Fruit fly (Drosophila melanogaster) whole organism, wandering third instar larva: ENCODE measurements around the gene Kdm3.

Experiments
- Abd-B ChIP-seq: fragments of >200 bp; optimal IDR thresholded peaks from 2 replicates; lab custom pipeline; 2017; ENCODE audit warnings: missing biosample characterization, missing genetic modification characterization
- CG32264 ChIP-seq: fragments of 200-800 bp; sonication (Bioruptor generic); optimal IDR thresholded peaks from 2 replicates; lab custom pipeline; 2016; ENCODE audit warnings: missing biosample characterization, missing genetic modification characterization
- CG9705 ChIP-seq: fragments of 200-800 bp; sonication (Bioruptor generic); optimal IDR thresholded peaks from 2 replicates; lab custom pipeline; 2018; ENCODE audit warnings: missing biosample characterization, mild to moderate bottlenecking, missing genetic modification characterization
- CrebA ChIP-seq: fragments of 200-800 bp; sonication (Bioruptor generic); optimal IDR thresholded peaks from 2 replicates; lab custom pipeline; 2016; ENCODE audit warnings: missing biosample characterization, mild to moderate bottlenecking, missing genetic modification characterization, borderline replicate concordance
- Dfd ChIP-seq: fragments of >200 bp; optimal IDR thresholded peaks from 2 replicates; lab custom pipeline; 2017; ENCODE audit warnings: missing biosample characterization, missing genetic modification characterization
- Dif ChIP-seq: fragments of 200-275, 200-300 bp; sonication (Bioruptor generic); optimal IDR thresholded peaks from 2 replicates; lab custom pipeline; 2018; ENCODE audit warnings: missing biosample characterization, missing genetic modification characterization; ENCODE audit not compliant: partially characterized antibody
- GATAd ChIP-seq: sonication (Bioruptor generic); optimal IDR thresholded peaks from 2 replicates; lab custom pipeline; 2016; ENCODE audit warnings: missing biosample characterization, missing genetic modification characterization
- HLH106 ChIP-seq: fragments of 200-800 bp; optimal IDR thresholded peaks from 3 replicates; lab custom pipeline; 2019; ENCODE audit warnings: missing biosample characterization, mild to moderate bottlenecking, missing genetic modification characterization, moderate library complexity
- Hnf4 ChIP-seq: fragments of 200-800 bp; sonication (Bioruptor generic); optimal IDR thresholded peaks from 2 replicates; lab custom pipeline; 2016; ENCODE audit warnings: missing biosample characterization, mild to moderate bottlenecking, missing genetic modification characterization
- Hr78 ChIP-seq: fragments of >200 bp; optimal IDR thresholded peaks from 2 replicates; lab custom pipeline; 2017; ENCODE audit warnings: missing biosample characterization, missing genetic modification characterization
- Hr83 ChIP-seq: fragments of 200-300 bp; sonication (Bioruptor generic); optimal IDR thresholded peaks from 2 replicates; lab custom pipeline; 2016; ENCODE audit warnings: missing biosample characterization, mild to moderate bottlenecking, missing genetic modification characterization, moderate library complexity; ENCODE audit not compliant: poor library complexity, severe bottlenecking
- Jra ChIP-seq: sonication (Bioruptor generic); optimal IDR thresholded peaks from 2 replicates; lab custom pipeline; 2016; ENCODE audit warnings: missing biosample characterization, missing genetic modification characterization
- Mio ChIP-seq: sonication (Bioruptor generic); optimal IDR thresholded peaks from 2 replicates; lab custom pipeline; 2016; ENCODE audit warnings: missing biosample characterization, missing genetic modification characterization
- Myc ChIP-seq: fragments of >200 bp; optimal IDR thresholded peaks from 2 replicates; lab custom pipeline; 2017
- N ChIP-seq: fragments of >200 bp; optimal IDR thresholded peaks from 2 replicates; lab custom pipeline; 2018; ENCODE audit warnings: missing biosample characterization, missing external identifiers, missing genetic modification characterization
- OdsH ChIP-seq: fragments of 200-800 bp; sonication (Bioruptor generic); optimal IDR thresholded peaks from 2 replicates; lab custom pipeline; 2016; ENCODE audit warnings: missing biosample characterization, mild to moderate bottlenecking, missing genetic modification characterization
- Rel ChIP-seq, 2 experiments: fragments of 200-800 bp; sonication (Bioruptor generic) in 1 of 2; optimal IDR thresholded peaks; 2 replicates in 1 of 2; 3 replicates in 1 of 2; lab custom pipeline; 2016 to 2019; ENCODE audit warnings: mild to moderate bottlenecking in 2 of 2, missing biosample characterization in 2 of 2, missing genetic modification characterization in 2 of 2, moderate library complexity in 1 of 2
- Sp1 ChIP-seq: fragments of 200-800 bp; sonication (Bioruptor generic); optimal IDR thresholded peaks from 3 replicates; lab custom pipeline; 2019; ENCODE audit warnings: missing biosample characterization, mild to moderate bottlenecking, missing genetic modification characterization, moderate library complexity
- Vsx2 ChIP-seq: fragments of 200-300, 225-300 bp; sonication (Bioruptor generic); optimal IDR thresholded peaks from 2 replicates; lab custom pipeline; 2018; ENCODE audit warnings: missing biosample characterization, missing genetic modification characterization; ENCODE audit not compliant: partially characterized antibody
- br ChIP-seq: fragments of 200-800 bp; sonication (Bioruptor generic); optimal IDR thresholded peaks from 2 replicates; lab custom pipeline; 2016; ENCODE audit warnings: missing biosample characterization, missing genetic modification characterization
- brk ChIP-seq: fragments of 200-800 bp; sonication (Bioruptor generic); optimal IDR thresholded peaks from 2 replicates; lab custom pipeline; 2016; ENCODE audit warnings: missing biosample characterization, mild to moderate bottlenecking, missing genetic modification characterization
- dl ChIP-seq, 2 experiments: fragments of 175-275, 200-275 bp in 1 of 2; fragments of 200-275 bp in 1 of 2; sonication (Bioruptor generic); optimal IDR thresholded peaks; lab custom pipeline; 2018; ENCODE audit warnings: mild to moderate bottlenecking in 2 of 2, missing biosample characterization in 2 of 2, missing genetic modification characterization in 2 of 2, moderate library complexity in 2 of 2; ENCODE audit not compliant: partially characterized antibody in 2 of 2, insufficient read depth in 1 of 2
- dmrt93B ChIP-seq: fragments of 200-800 bp; sonication (Bioruptor generic); optimal IDR thresholded peaks from 2 replicates; lab custom pipeline; 2018; ENCODE audit warnings: missing biosample characterization, mild to moderate bottlenecking, missing genetic modification characterization
- dsf ChIP-seq: sonication (Bioruptor generic); optimal IDR thresholded peaks from 2 replicates; lab custom pipeline; 2016; ENCODE audit warnings: missing biosample characterization, missing genetic modification characterization, borderline replicate concordance
- ey ChIP-seq: fragments of 200-800 bp; sonication (Bioruptor generic); optimal IDR thresholded peaks from 2 replicates; lab custom pipeline; 2016; ENCODE audit warnings: missing biosample characterization, missing genetic modification characterization
- foxo ChIP-seq, 2 experiments: fragments of 200-800 bp; sonication (Bioruptor generic); optimal IDR thresholded peaks; 2 replicates in 1 of 2; 3 replicates in 1 of 2; lab custom pipeline; 2016 to 2017; ENCODE audit warnings: missing biosample characterization in 2 of 2, missing genetic modification characterization in 2 of 2
- fru ChIP-seq: fragments of 200-800 bp; sonication (Bioruptor generic); optimal IDR thresholded peaks from 3 replicates; lab custom pipeline; 2016; ENCODE audit warnings: missing biosample characterization, mild to moderate bottlenecking, missing genetic modification characterization
- h ChIP-seq: fragments of 200-800 bp; sonication (Bioruptor generic); optimal IDR thresholded peaks from 3 replicates; lab custom pipeline; 2016; ENCODE audit warnings: missing biosample characterization, mild to moderate bottlenecking, missing genetic modification characterization
- jim ChIP-seq: fragments of 175-275, 200-325 bp; sonication (Bioruptor generic); optimal IDR thresholded peaks from 2 replicates; lab custom pipeline; 2016; ENCODE audit warnings: missing biosample characterization, mild to moderate bottlenecking, missing genetic modification characterization
- lola ChIP-seq: fragments of >200 bp; optimal IDR thresholded peaks from 2 replicates; lab custom pipeline; 2017; ENCODE audit warnings: missing biosample characterization, missing genetic modification characterization
- pan ChIP-seq: fragments of >200 bp; optimal IDR thresholded peaks from 2 replicates; lab custom pipeline; 2017
- psq ChIP-seq: fragments of 200-800 bp; sonication (Bioruptor generic); optimal IDR thresholded peaks from 3 replicates; lab custom pipeline; 2017; ENCODE audit warnings: missing biosample characterization, mild to moderate bottlenecking, missing genetic modification characterization, moderate library complexity
- rgr ChIP-seq: fragments of 200-800 bp; sonication (Bioruptor generic); optimal IDR thresholded peaks from 3 replicates; lab custom pipeline; 2016; ENCODE audit warnings: missing biosample characterization, mild to moderate bottlenecking, missing genetic modification characterization
- sage ChIP-seq: fragments of 200-800 bp; sonication (Bioruptor generic); optimal IDR thresholded peaks from 2 replicates; lab custom pipeline; 2016; ENCODE audit warnings: missing biosample characterization, mild to moderate bottlenecking, missing genetic modification characterization
- sv ChIP-seq: fragments of 200-800 bp; sonication (Bioruptor generic); optimal IDR thresholded peaks from 3 replicates; lab custom pipeline; 2016; ENCODE audit warnings: missing biosample characterization, missing genetic modification characterization
- tai ChIP-seq: sonication (Bioruptor generic); optimal IDR thresholded peaks from 2 replicates; lab custom pipeline; 2016; ENCODE audit warnings: missing biosample characterization, missing genetic modification characterization
- usp ChIP-seq: fragments of >200 bp; optimal IDR thresholded peaks from 2 replicates; lab custom pipeline; 2017; ENCODE audit warnings: missing biosample characterization, missing genetic modification characterization
- woc ChIP-seq: sonication (Bioruptor generic); optimal IDR thresholded peaks from 2 replicates; lab custom pipeline; 2016; ENCODE audit warnings: missing biosample characterization, mild to moderate bottlenecking, missing genetic modification characterization

Kdm3 gene

DNA sequence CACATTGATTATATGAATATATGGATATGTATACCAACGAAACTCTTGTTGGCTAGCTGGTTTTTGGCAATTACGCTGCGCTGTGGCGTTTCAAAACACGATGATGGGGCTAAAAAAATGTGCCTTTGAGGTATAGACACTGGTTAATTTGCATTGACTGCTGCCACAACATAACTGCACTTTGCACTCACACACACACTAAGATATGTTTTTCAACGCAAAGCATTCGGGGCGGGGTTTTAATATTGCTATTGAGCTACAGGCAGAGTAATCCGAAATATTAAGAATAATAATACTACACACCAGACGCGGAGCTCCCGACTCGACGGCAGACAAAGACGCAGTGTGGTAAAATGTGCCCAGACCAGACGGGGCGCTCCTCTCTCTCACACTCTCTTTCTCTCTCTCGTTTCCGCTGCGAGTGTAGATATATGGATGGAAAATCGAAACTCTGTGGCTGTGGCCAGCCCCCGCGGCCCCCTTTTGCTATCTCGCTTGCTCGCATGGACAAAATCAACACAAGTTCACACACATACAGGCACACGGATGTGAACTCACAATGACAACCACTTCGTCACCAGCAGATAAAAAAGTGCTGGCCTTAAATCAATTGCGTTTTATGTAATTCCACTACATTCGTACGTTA, 35.3 kb downstream of the Kdm3 start:
- TF ChIP-seq foxo (GFP tag; optimal IDR thresholded peaks at IDR 0.05; lab: Kevin White, UChicago) (peak in 1 of 2 experiments; percentile 58), Dif (GFP tag; lab: Kevin White, UChicago) (peak; percentile 96), h (GFP tag; lab: Kevin White, UChicago) (peak; percentile 80), dsf (GFP tag; lab: Kevin White, UChicago) (no peak), sage (GFP tag; lab: Kevin White, UChicago) (no peak), rgr (GFP tag; lab: Kevin White, UChicago) (peak; percentile 68), OdsH (GFP tag; lab: Kevin White, UChicago) (peak; percentile 58), usp (GFP tag; lab: Kevin White, UChicago) (no peak), dl (GFP tag; optimal IDR thresholded peaks at IDR 0.05; lab: Kevin White, UChicago; ENCODE audit: insufficient read depth in 1 of 2, partially characterized antibody in 2 of 2) (peak; percentile 96), sv (no peak), Jra (GFP tag; lab: Kevin White, UChicago) (peak; percentile 59), CG9705 (no peak), Sp1 (peak; percentile 56), ey (GFP tag; lab: Kevin White, UChicago) (peak; percentile 5), Dfd (no peak), Hnf4 (GFP tag; lab: Kevin White, UChicago) (peak; percentile 36), brk (GFP tag; lab: Kevin White, UChicago) (no peak), Hr78 (GFP tag; lab: Kevin White, UChicago) (no peak), lola (GFP tag; lab: Kevin White, UChicago) (no peak), Mio (GFP tag; lab: Kevin White, UChicago) (no peak), fru (GFP tag; lab: Kevin White, UChicago) (peak; percentile 57), jim (GFP tag; lab: Kevin White, UChicago) (peak; percentile 20), HLH106 (peak; percentile 39), dmrt93B (GFP tag; lab: Kevin White, UChicago) (no peak), Abd-B (GFP tag; lab: Kevin White, UChicago) (no peak), pan (lab: Kevin White, UChicago) (no peak), tai (no peak), N (GFP tag; lab: Kevin White, UChicago) (peak; percentile 49), Hr83 (GFP tag; lab: Kevin White, UChicago) (peak; percentile 94), Vsx2 (no peak), GATAd (GFP tag; lab: Kevin White, UChicago) (no peak), psq (peak; percentile 42), Myc (no peak), Rel (GFP tag; optimal IDR thresholded peaks at IDR 0.05; lab: Kevin White, UChicago) (no peak), Rel (tag; optimal IDR thresholded peaks at IDR 0.05; lab: Kevin White, UChicago) (peak; percentile 73), CG32264 (GFP tag; lab: Kevin White, UChicago) (no peak), br (peak; percentile 66), woc (peak; percentile 24), CrebA (GFP tag; lab: Kevin White, UChicago) (no peak)

DNA sequence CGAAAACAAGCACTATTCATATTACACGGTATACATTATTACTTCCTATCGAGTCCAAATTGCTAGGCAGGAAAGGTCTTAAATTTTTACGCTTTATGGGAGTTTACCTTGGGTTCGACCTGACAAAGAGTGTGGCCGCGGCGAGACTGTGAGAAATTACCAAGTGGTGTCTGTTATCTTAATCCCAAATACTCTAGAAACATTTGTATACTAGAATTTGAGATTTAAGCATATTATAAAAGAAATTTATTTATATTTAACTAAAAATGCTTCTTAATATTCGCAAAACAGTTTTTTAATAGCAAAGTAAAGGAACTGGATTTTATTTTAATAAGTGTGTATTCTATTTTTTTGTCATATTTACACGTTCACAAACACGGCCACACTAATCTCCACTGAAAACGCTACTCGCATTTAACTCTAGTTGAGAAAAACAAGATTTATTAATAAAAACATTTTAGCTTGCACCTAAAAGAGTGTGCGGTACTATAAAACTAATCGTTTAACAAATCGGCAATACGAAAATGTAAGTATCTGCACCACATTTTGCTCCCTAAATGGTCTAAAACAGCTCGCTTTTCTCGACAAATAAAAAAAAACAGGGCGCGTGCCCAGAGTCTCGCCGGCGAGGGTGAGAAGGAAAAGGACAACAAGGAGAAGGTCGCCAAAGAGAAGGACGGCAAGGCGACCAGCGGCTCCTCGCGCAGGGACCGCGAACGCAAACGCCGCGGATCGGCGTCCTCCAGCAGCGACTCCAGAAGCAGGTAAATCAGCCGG, 36.0 kb downstream of the Kdm3 start, which contains the start of the genes mura and RnpS1:
mura (minus strand) TSS at position 148 of the 777 bp plus-strand sequence.
RnpS1 (plus strand) TSS at position 376 of the 777 bp plus-strand sequence.
- no peak for TF ChIP-seq Jra (GFP tag; lab: Kevin White, UChicago)
- TF ChIP-seq Rel (GFP tag; optimal IDR thresholded peaks at IDR 0.05; lab: Kevin White, UChicago), result no peak
- peak; percentile 58 for TF ChIP-seq Rel (tag; optimal IDR thresholded peaks at IDR 0.05; lab: Kevin White, UChicago)
